Fruit fly (Drosophila melanogaster): ENCODE data around the gene CG5793.

- TF ChIP-seq CG16779 (tag; optimal IDR thresholded peaks at IDR 0.05), result no peak
- no peak for TF ChIP-seq pdm3 (GFP tag; optimal IDR thresholded peaks at IDR 0.05)
- peak; percentile 68 for TF ChIP-seq CG31627 (GFP tag; optimal IDR thresholded peaks at IDR 0.05)
- no peak for TF ChIP-seq CG1621 (tag; optimal IDR thresholded peaks at IDR 0.05)
- no peak for TF ChIP-seq CG6276 (GFP tag; optimal IDR thresholded peaks at IDR 0.05)
- no peak for TF ChIP-seq CG32006 (GFP tag; optimal IDR thresholded peaks at IDR 0.05)
- TF ChIP-seq Blimp-1 (GFP tag; optimal IDR thresholded peaks at IDR 0.05), result peak; percentile 0
- TF ChIP-seq Hr38 (GFP tag; optimal IDR thresholded peaks at IDR 0.05), result no peak
- no peak for TF ChIP-seq ss (GFP tag; optimal IDR thresholded peaks at IDR 0.05)
- TF ChIP-seq spab (GFP tag; optimal IDR thresholded peaks at IDR 0.05), result no peak
- no peak for TF ChIP-seq CG6854 (GFP tag; optimal IDR thresholded peaks at IDR 0.05)
These were observed 25.7 kb upstream of the CG5793 start, which contains the start of the genes CG7044 and Tbc1d22 for dm6 chr3R:21101453-21102214.

Data from whole organism, prepupa.